Worm (Caenorhabditis elegans): ENCODE data around the gene T01G5.6.
A peak's percentile ranks its signal among the peaks of the same experiment; 100 is the strongest.

The T01G5.6 gene

DNA sequence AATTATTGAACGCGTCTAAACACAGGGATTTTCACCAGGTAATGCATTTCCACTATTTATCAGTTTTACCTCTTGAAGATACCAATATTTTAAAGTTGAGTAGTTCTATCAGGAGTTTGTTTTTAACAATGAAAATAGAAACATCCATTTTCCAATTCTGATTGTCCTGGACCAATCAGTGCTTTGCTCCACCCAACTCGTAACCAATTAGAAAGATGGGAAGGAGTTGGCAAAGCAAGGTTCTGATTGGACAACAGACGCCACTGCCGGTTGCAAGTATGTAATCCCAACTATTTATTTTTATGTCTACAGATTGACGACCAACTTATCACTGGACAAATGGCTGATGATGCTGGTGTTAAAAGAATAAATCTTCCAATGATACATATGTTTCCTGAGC, 36.3 kb upstream of the T01G5.6 start:
- TF ChIP-seq Y53F4B.3 (GFP tag; IDR thresholded peaks at IDR 0.05) (no peak), Y95B8A.8 (GFP tag; IDR thresholded peaks at IDR 0.05) (no peak), ztf-26 (tag; optimal IDR thresholded peaks at IDR 0.05) (no peak), F39B2.1 (GFP tag; IDR thresholded peaks at IDR 0.05) (no peak), ztf-25 (GFP tag; IDR thresholded peaks at IDR 0.05) (no peak), K12H6.12 (tag; optimal IDR thresholded peaks at IDR 0.05) (no peak), F37B4.10 (GFP tag; IDR thresholded peaks at IDR 0.05) (no peak), bed-1 (GFP tag; IDR thresholded peaks at IDR 0.05) (no peak), Y79H2A.3 (GFP tag; conservative IDR thresholded peaks at IDR 0.05) (no peak), madf-10 (tag; optimal IDR thresholded peaks at IDR 0.05) (no peak), attf-5 (GFP tag; optimal IDR thresholded peaks at IDR 0.05) (no peak), die-1 (tag; optimal IDR thresholded peaks at IDR 0.05) (no peak)

ce11 chrV:15148800-15149199, 34.9 kb upstream of the T01G5.6 start, which contains the start of gene T09F5.1:
Gene T09F5.1 (plus strand): TSS chrV:15149100.
- TF ChIP-seq snpc-1.3 (tag; optimal IDR thresholded peaks at IDR 0.05; ENCODE audit: insufficient read depth) (no peak), madf-6 (GFP tag; IDR thresholded peaks at IDR 0.05) (no peak), madf-10 (tag; optimal IDR thresholded peaks at IDR 0.05) (no peak), D2030.7 (GFP tag; IDR thresholded peaks at IDR 0.05) (no peak), pbrm-1 (GFP tag; IDR thresholded peaks at IDR 0.05) (no peak), ceh-79 (tag; optimal IDR thresholded peaks at IDR 0.05) (no peak), rcor-1 (GFP tag; IDR thresholded peaks at IDR 0.05) (no peak), lsy-27 (tag; optimal IDR thresholded peaks at IDR 0.05; ENCODE audit: borderline replicate concordance, insufficient read depth) (no peak), snpc-1.1 (tag; optimal IDR thresholded peaks at IDR 0.05; ENCODE audit: insufficient read depth) (no peak), dpff-1 (tag; optimal IDR thresholded peaks at IDR 0.05) (no peak), tbx-9 (tag; optimal IDR thresholded peaks at IDR 0.05; ENCODE audit: borderline replicate concordance) (no peak), let-526 (GFP tag; IDR thresholded peaks at IDR 0.05) (no peak), nhr-80 (tag; optimal IDR thresholded peaks at IDR 0.05) (no peak), dpl-1 (GFP tag; optimal IDR thresholded peaks at IDR 0.05) (no peak)

DNA sequence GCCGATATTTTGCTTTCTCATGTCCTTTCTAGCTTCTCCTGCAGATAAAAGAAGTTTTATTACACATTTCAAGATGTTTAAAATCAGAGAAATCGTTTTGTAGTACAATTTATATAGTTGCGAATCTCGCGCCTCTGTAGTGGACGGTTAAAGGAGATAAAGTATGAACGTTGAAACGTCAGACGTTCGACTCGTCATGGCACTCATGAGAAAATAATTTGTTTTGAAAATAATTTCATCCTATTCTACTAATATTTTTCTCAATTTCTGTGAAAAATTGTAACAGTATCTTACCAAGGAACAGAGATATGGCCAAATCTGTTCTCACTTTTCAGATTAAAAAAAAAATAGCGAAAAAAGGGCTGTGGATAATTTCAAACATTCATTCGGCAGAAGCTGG, 33.9 kb upstream of the T01G5.6 start, which contains the start of gene T09F5.20:
Gene T09F5.20, minus strand, starts transcription at position 101 of the 400 bp plus-strand sequence.
- TF ChIP-seq B0019.2 (GFP tag; conservative IDR thresholded peaks at IDR 0.05) (no peak), Y53G8AR.9 (GFP tag; conservative IDR thresholded peaks at IDR 0.05) (no peak), tlf-1 (GFP tag; optimal IDR thresholded peaks at IDR 0.05) (no peak), athp-1 (tag; optimal IDR thresholded peaks at IDR 0.05) (no peak), gei-17 (GFP tag; optimal IDR thresholded peaks at IDR 0.05) (no peak), lsy-27 (tag; optimal IDR thresholded peaks at IDR 0.05; ENCODE audit: borderline replicate concordance, insufficient read depth) (no peak), tbx-9 (tag; optimal IDR thresholded peaks at IDR 0.05; ENCODE audit: borderline replicate concordance) (no peak), C06A6.2 (GFP tag; conservative IDR thresholded peaks at IDR 0.05) (no peak), ceh-79 (tag; optimal IDR thresholded peaks at IDR 0.05) (no peak), attf-6 (GFP tag; IDR thresholded peaks at IDR 0.05) (no peak), F52B5.7 (tag; optimal IDR thresholded peaks at IDR 0.05) (no peak)

ce11 chrV:15143798-15144197, 29.9 kb upstream of the T01G5.6 start, which contains the start of gene K08F9.4:
Gene K08F9.4 (plus strand): TSS chrV:15144019.
- TF ChIP-seq hmg-1.2 (GFP tag; IDR thresholded peaks at IDR 0.05) = peak; percentile 92
- no peak for TF ChIP-seq snpc-4 (GFP tag; optimal IDR thresholded peaks at IDR 0.05)
- TF ChIP-seq snpc-4 (tag; optimal IDR thresholded peaks at IDR 0.05) = peak in 1 of 4 experiments; percentile 7
- no peak for TF ChIP-seq tbp1 (GFP tag; optimal IDR thresholded peaks at IDR 0.05)
- TF ChIP-seq attf-5 (GFP tag; optimal IDR thresholded peaks at IDR 0.05) = peak; percentile 1
- peak; percentile 8 for TF ChIP-seq lin-54 (GFP tag; optimal IDR thresholded peaks at IDR 0.05)
- TF ChIP-seq ceh-100 (GFP tag; IDR thresholded peaks at IDR 0.05) = peak; percentile 88
- no peak for TF ChIP-seq F57C9.4 (tag; optimal IDR thresholded peaks at IDR 0.05)
- peak; percentile 86 for TF ChIP-seq mcd-1 (GFP tag; IDR thresholded peaks at IDR 0.05)

Measured in whole organism, young adult.